Worm (Caenorhabditis elegans): ENCODE measurements around the gene gars-1.

ce11 chrIII:5159505-5159904, 3.9 kb downstream of the gars-1 start, which contains the start of gene T10F2.5:
- TF ChIP-seq nhr-12 (tag; optimal IDR thresholded peaks at IDR 0.05) (no peak), nhr-28 (tag; optimal IDR thresholded peaks at IDR 0.05) (no peak), jun-1 (tag; optimal IDR thresholded peaks at IDR 0.05) (no peak), lin-14 (GFP tag; optimal IDR thresholded peaks at IDR 0.05) (no peak), lsy-2 (tag; optimal IDR thresholded peaks at IDR 0.05) (no peak), fos-1 (tag; optimal IDR thresholded peaks at IDR 0.05) (no peak)
